Worm (Caenorhabditis elegans) whole organism, L4/young adult: Measurements from ENCODE around the gene C35A5.6.

Experiments used
- W03F9.2 ChIP-seq: fragments of 150-350 bp; optimal IDR thresholded peaks from 2 replicates; lab custom pipeline; 2014; ENCODE audit warnings: missing biosample characterization, missing genetic modification characterization
- dao-5 ChIP-seq: sonication (generic microtip); optimal IDR thresholded peaks from 2 replicates; lab custom pipeline; 2016; ENCODE audit warnings: missing genotype, missing genetic modification characterization, moderate library complexity, missing compliant biosample characterization
- him-1 ChIP-seq: sonication (generic microtip); optimal IDR thresholded peaks from 2 replicates; lab custom pipeline; 2016; ENCODE audit warnings: missing genotype, missing genetic modification reagents, missing genetic modification characterization, missing compliant biosample characterization

ce11 chrV:10460685-10461084, 48.3 kb upstream of the C35A5.6 start:
- no peak for TF ChIP-seq W03F9.2
- TF ChIP-seq him-1 (tag; lab: Kevin White, UChicago), result no peak
- no peak for TF ChIP-seq dao-5 (tag; lab: Kevin White, UChicago)
